Fruit fly (Drosophila melanogaster) whole organism, prepupa: Measurements from ENCODE around the gene CG15262.
A peak's percentile ranks its signal among the peaks of the same experiment; 100 is the strongest.

Source experiments
- CG11294 ChIP-seq: fragments of 200-800 bp; sonication (Bioruptor generic); IDR thresholded peaks from 2 replicates; pipeline ENCODE4 v1.3.6; 2022; ENCODE audit warnings: missing biosample characterization, missing genetic modification characterization
- CG11762 ChIP-seq: fragments of 200-800 bp; sonication (Bioruptor generic); optimal IDR thresholded peaks from 3 replicates; lab custom pipeline; 2016; ENCODE audit warnings: missing biosample characterization, missing genetic modification characterization; ENCODE audit not compliant: insufficient read depth
- CG11902 ChIP-seq: fragments of 200-800 bp; sonication (Bioruptor generic); optimal IDR thresholded peaks from 3 replicates; lab custom pipeline; 2016; ENCODE audit warnings: missing biosample characterization, missing genetic modification characterization
- CG6276 ChIP-seq: fragments of 200-800 bp; sonication (Bioruptor generic); optimal IDR thresholded peaks from 2 replicates; lab custom pipeline; 2017; ENCODE audit warnings: missing biosample characterization, mild to moderate bottlenecking, missing genetic modification characterization
- CG7368 ChIP-seq: fragments of 200-800 bp; sonication (Bioruptor generic); optimal IDR thresholded peaks from 3 replicates; lab custom pipeline; 2016; ENCODE audit warnings: missing biosample characterization, missing genetic modification characterization
- Eip75B ChIP-seq: fragments of 200-800 bp; sonication (Bioruptor generic); optimal IDR thresholded peaks from 3 replicates; lab custom pipeline; 2016; ENCODE audit warnings: missing biosample characterization, missing genetic modification characterization
- Eip78C ChIP-seq: fragments of 200-800 bp; sonication (Bioruptor generic); peaks from one replicate; lab custom pipeline; 2016; ENCODE audit warnings: missing biosample characterization, missing genetic modification characterization
- Eip93F ChIP-seq: fragments of 200-800 bp; sonication (Bioruptor generic); optimal IDR thresholded peaks from 2 replicates; lab custom pipeline; 2016; ENCODE audit warnings: missing biosample characterization, mild to moderate bottlenecking, missing genetic modification characterization
- Ets96B ChIP-seq: fragments of 200-800 bp; optimal IDR thresholded peaks from 2 replicates; lab custom pipeline; 2019; ENCODE audit warnings: missing biosample characterization, mild to moderate bottlenecking, missing genetic modification characterization, moderate library complexity
- Sox102F ChIP-seq: fragments of 200-800 bp; sonication (Bioruptor generic); optimal IDR thresholded peaks from 2 replicates; lab custom pipeline; 2016; ENCODE audit warnings: missing biosample characterization, mild to moderate bottlenecking, missing genetic modification characterization
- net ChIP-seq: fragments of 200-800 bp; sonication (Bioruptor generic); optimal IDR thresholded peaks from 3 replicates; lab custom pipeline; 2016; ENCODE audit warnings: missing biosample characterization, missing genetic modification characterization
- spab ChIP-seq: fragments of 200-800 bp; sonication (Bioruptor generic); optimal IDR thresholded peaks from 2 replicates; lab custom pipeline; 2017; ENCODE audit warnings: missing biosample characterization, mild to moderate bottlenecking, missing genetic modification characterization, missing genetic modification reagents
- ss ChIP-seq, 2 experiments: fragments of 200-800 bp; sonication (Bioruptor generic); optimal IDR thresholded peaks; 2 replicates in 1 of 2; 3 replicates in 1 of 2; lab custom pipeline; 2017 to 2018; ENCODE audit warnings: mild to moderate bottlenecking in 2 of 2, missing biosample characterization in 2 of 2, missing genetic modification characterization in 2 of 2, moderate library complexity in 1 of 2

dm6 chr2L:15275794-15276193, 21.8 kb upstream of the CG15262 start:
- TF ChIP-seq CG6276 (GFP tag; lab: Kevin White, UChicago) (no peak), ss (GFP tag; optimal IDR thresholded peaks at IDR 0.05; lab: Kevin White, UChicago) (no peak), CG7368 (GFP tag; lab: Kevin White, UChicago) (peak; percentile 18), CG11902 (peak; percentile 30), CG11762 (GFP tag; lab: Kevin White, UChicago) (peak; percentile 2), Sox102F (GFP tag; lab: Kevin White, UChicago) (peak; percentile 65), spab (GFP tag; lab: Kevin White, UChicago) (peak; percentile 5), Eip93F (GFP tag; lab: Kevin White, UChicago) (no peak), Eip75B (GFP tag; lab: Kevin White, UChicago) (peak; percentile 65), net (GFP tag; lab: Kevin White, UChicago) (peak; percentile 31), Eip78C (peak; percentile 74), CG11294 (no peak), Ets96B (tag; lab: Kevin White, UChicago) (peak; percentile 21)
